Fruit fly (Drosophila melanogaster): ENCODE measurements around the gene CG9368.

dm6 chr3L:19562146-19562700 is 39.2 kb upstream of the CG9368 start:
- TF ChIP-seq CG8478 (optimal IDR thresholded peaks at IDR 0.05): no peak
- TF ChIP-seq psq (optimal IDR thresholded peaks at IDR 0.05): no peak
- TF ChIP-seq usp (GFP tag; optimal IDR thresholded peaks at IDR 0.05): no peak
- no peak for TF ChIP-seq pan (optimal IDR thresholded peaks at IDR 0.05)
- no peak for TF ChIP-seq EcR (GFP tag; optimal IDR thresholded peaks at IDR 0.05)
- TF ChIP-seq Dll (optimal IDR thresholded peaks at IDR 0.05): no peak
